Fruit fly (Drosophila melanogaster) whole organism, adult: ENCODE data around the gene CG4452.

ENCODE experiments used
- CG12768 ChIP-seq: fragments of 200-800 bp; sonication (Bioruptor generic); optimal IDR thresholded peaks from 2 replicates; lab custom pipeline; 2017; ENCODE audit warnings: missing biosample characterization, missing genetic modification characterization, mild to moderate bottlenecking, moderate library complexity, missing genetic modification reagents
- CG14711 ChIP-seq: fragments of 200-800 bp; sonication (Bioruptor generic); optimal IDR thresholded peaks from 2 replicates; lab custom pipeline; 2018; ENCODE audit warnings: missing biosample characterization, mild to moderate bottlenecking, missing genetic modification characterization, moderate library complexity
- Crg-1 ChIP-seq: fragments of 200-800 bp; sonication (Bioruptor generic); optimal IDR thresholded peaks from 2 replicates; lab custom pipeline; 2016; ENCODE audit warnings: missing biosample characterization, missing genetic modification characterization
- Mnt ChIP-seq: fragments of 200-800 bp; sonication (Bioruptor generic); optimal IDR thresholded peaks from 2 replicates; lab custom pipeline; 2016; ENCODE audit warnings: missing biosample characterization, mild to moderate bottlenecking, missing genetic modification characterization
- kay ChIP-seq: fragments of 200-800 bp; sonication (Bioruptor generic); peaks from one replicate; lab custom pipeline; 2016; ENCODE audit warnings: missing biosample characterization, missing genetic modification characterization, borderline replicate concordance
- ovo ChIP-seq: fragments of 200-800 bp; sonication (Bioruptor generic); optimal IDR thresholded peaks from 2 replicates; lab custom pipeline; 2016; ENCODE audit warnings: missing biosample characterization, missing genetic modification characterization

DNA sequence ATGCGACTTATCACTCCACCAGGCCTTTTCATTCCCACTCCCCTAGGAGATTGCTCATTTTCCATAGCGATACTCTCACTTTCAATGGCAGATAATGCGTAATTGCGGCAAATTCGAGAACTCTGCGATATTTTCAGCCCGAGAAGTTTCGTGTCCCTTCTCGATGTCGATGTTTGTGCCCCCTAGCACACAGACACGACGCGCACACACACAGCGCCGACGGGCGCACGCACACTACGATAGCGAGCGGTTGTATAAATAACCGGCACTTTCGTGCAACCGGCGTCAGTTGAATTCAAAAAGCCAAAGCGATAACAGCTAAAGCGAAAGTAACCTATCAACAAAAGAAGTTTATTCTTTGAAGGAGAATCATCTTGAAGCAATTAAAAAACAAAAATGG, 14.4 kb downstream of the CG4452 start, which contains the start of gene Hsp23:
- no peak for TF ChIP-seq kay (GFP tag; lab: Kevin White, UChicago)
- TF ChIP-seq CG14711 (tag; lab: Kevin White, UChicago) = no peak
- no peak for TF ChIP-seq ovo (GFP tag; lab: Kevin White, UChicago)
- TF ChIP-seq CG12768 = no peak
- no peak for TF ChIP-seq Mnt
- TF ChIP-seq Crg-1 (GFP tag; lab: Kevin White, UChicago) = no peak
